Worm (Caenorhabditis elegans): ENCODE results near the gene F49E12.12.

DNA sequence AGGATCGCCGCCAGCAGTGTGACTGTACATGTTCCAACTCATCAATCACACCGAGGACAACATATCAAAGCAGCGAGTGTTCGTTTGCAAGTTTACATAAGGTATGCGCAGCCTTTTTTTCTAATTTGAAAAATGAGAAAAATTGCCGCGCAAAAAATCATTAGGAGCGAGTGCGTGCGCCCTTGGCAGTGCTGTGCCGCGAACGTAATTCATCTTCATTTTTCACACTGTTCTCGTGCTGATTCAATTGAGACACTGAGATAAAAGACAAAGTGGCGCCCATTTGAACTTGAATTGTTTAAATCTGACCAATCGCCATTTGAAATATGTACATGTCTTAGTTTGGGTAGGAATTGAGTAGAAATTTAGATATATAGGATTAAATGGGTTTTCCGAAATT, 28.2 kb downstream of the F49E12.12 start:
- TF ChIP-seq blmp-1 (tag; optimal IDR thresholded peaks at IDR 0.05) (no peak), ztf-11 (tag; optimal IDR thresholded peaks at IDR 0.05) (no peak), snpc-4 (tag; optimal IDR thresholded peaks at IDR 0.05) (no peak), mep-1 (tag; optimal IDR thresholded peaks at IDR 0.05) (no peak), unc-39 (tag; optimal IDR thresholded peaks at IDR 0.05) (no peak), pha-4 (tag; optimal IDR thresholded peaks at IDR 0.05) (no peak), elt-3 (tag; optimal IDR thresholded peaks at IDR 0.05) (no peak), nhr-28 (tag; optimal IDR thresholded peaks at IDR 0.05) (no peak), lin-13 (tag; optimal IDR thresholded peaks at IDR 0.05) (no peak), ceh-39 (tag; optimal IDR thresholded peaks at IDR 0.05) (no peak), nhr-237 (tag; optimal IDR thresholded peaks at IDR 0.05) (no peak)
